Worm (Caenorhabditis elegans) whole organism, L4 larva: ENCODE data around the gene Y53G8AM.8.

Experiments used
- F49E8.2 ChIP-seq: sonication (generic microtip); optimal IDR thresholded peaks from 2 replicates; lab custom pipeline; 2016; ENCODE audit warnings: missing compliant biosample characterization, mild to moderate bottlenecking, missing genetic modification characterization, borderline replicate concordance
- Y105C5A.15 ChIP-seq: fragments of 200-800 bp; sonication (Bioruptor generic); IDR thresholded peaks from 2 replicates; pipeline ENCODE4 v1.3.6; 2022; ENCODE audit warnings: missing genetic modification characterization, missing compliant biosample characterization
- cey-2 ChIP-seq: sonication (generic microtip); optimal IDR thresholded peaks from 3 replicates; lab custom pipeline; 2017; ENCODE audit warnings: missing genetic modification characterization, mild to moderate bottlenecking, missing compliant biosample characterization, antibody characterized with exemption, borderline replicate concordance; ENCODE audit not compliant: insufficient read depth
- dpl-1 ChIP-seq: fragments of 150-350 bp; optimal IDR thresholded peaks from 2 replicates; lab custom pipeline; 2014; ENCODE audit warnings: missing biosample characterization, missing genetic modification reagents, missing genetic modification characterization
- egl-27 ChIP-seq: sonication (generic microtip); optimal IDR thresholded peaks from 3 replicates; lab custom pipeline; 2017; ENCODE audit warnings: missing biosample characterization, missing genetic modification reagents, missing genetic modification characterization
- lin-39 ChIP-seq: fragments of 150-350 bp; optimal IDR thresholded peaks from 2 replicates; lab custom pipeline; 2014; ENCODE audit warnings: missing biosample characterization, missing genetic modification reagents, missing genetic modification characterization
- pqm-1 ChIP-seq: sonication (generic microtip); optimal IDR thresholded peaks from 2 replicates; lab custom pipeline; 2017; ENCODE audit warnings: missing biosample characterization, missing genetic modification characterization

DNA sequence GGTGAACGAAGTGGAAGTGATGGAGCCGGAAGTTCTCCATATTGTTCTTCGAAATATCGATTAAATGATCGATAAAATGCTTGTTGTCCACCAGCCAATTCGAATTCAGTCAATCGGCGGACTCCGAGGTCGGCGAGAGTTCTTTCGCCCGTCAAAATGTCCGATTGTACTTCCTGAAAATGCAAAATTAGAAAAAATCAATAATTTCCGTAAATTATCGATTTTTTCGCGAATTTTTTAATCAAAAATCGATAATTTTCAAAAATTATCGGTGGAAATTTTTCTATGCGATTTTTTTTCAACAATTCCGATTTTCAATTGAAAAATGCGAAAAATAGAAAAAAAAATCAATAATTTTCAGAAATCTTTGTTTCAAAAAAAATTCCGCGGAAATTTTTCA lies 36.6 kb downstream of the Y53G8AM.8 start:
- no peak for TF ChIP-seq egl-27 (tag; lab: Kevin White, UChicago)
- TF ChIP-seq F49E8.2 = no peak
- no peak for TF ChIP-seq pqm-1 (tag; lab: Kevin White, UChicago)
- no peak for TF ChIP-seq Y105C5A.15 (GFP tag; lab: Robert Waterston, UW)
- TF ChIP-seq dpl-1 (GFP tag; lab: Kevin White, UChicago) = no peak
- TF ChIP-seq lin-39 (tag; lab: Kevin White, UChicago) = no peak
- no peak for TF ChIP-seq cey-2 (tag; lab: Kevin White, UChicago)
